Worm (Caenorhabditis elegans): Measurements from ENCODE around the gene ttr-12.

- TF ChIP-seq elt-3 (tag; optimal IDR thresholded peaks at IDR 0.05): no peak
- no peak for TF ChIP-seq nhr-237 (tag; optimal IDR thresholded peaks at IDR 0.05)
- no peak for TF ChIP-seq nhr-12 (tag; optimal IDR thresholded peaks at IDR 0.05)
- no peak for TF ChIP-seq zag-1 (tag; optimal IDR thresholded peaks at IDR 0.05)
- TF ChIP-seq ama-1 (optimal IDR thresholded peaks at IDR 0.05): no peak
- no peak for TF ChIP-seq nhr-76 (tag; optimal IDR thresholded peaks at IDR 0.05)
- no peak for TF ChIP-seq aly-2 (tag; optimal IDR thresholded peaks at IDR 0.05)
- TF ChIP-seq fkh-10 (GFP tag; optimal IDR thresholded peaks at IDR 0.05): no peak
- TF ChIP-seq unc-62 (GFP tag; optimal IDR thresholded peaks at IDR 0.05): no peak
- no peak for TF ChIP-seq fos-1 (tag; optimal IDR thresholded peaks at IDR 0.05)
- no peak for TF ChIP-seq eor-1 (tag; optimal IDR thresholded peaks at IDR 0.05)
- TF ChIP-seq pha-4 (tag; optimal IDR thresholded peaks at IDR 0.05): no peak
- no peak for TF ChIP-seq pqm-1 (tag; optimal IDR thresholded peaks at IDR 0.05)
- no peak for TF ChIP-seq unc-39 (tag; optimal IDR thresholded peaks at IDR 0.05)
These were observed 28.3 kb upstream of the ttr-12 start, which contains the start of gene ttr-13 for ce11 chrV:20636855-20637254.
